Fruit fly (Drosophila melanogaster): ENCODE results near the gene Or10a.

Gene Or10a

DNA sequence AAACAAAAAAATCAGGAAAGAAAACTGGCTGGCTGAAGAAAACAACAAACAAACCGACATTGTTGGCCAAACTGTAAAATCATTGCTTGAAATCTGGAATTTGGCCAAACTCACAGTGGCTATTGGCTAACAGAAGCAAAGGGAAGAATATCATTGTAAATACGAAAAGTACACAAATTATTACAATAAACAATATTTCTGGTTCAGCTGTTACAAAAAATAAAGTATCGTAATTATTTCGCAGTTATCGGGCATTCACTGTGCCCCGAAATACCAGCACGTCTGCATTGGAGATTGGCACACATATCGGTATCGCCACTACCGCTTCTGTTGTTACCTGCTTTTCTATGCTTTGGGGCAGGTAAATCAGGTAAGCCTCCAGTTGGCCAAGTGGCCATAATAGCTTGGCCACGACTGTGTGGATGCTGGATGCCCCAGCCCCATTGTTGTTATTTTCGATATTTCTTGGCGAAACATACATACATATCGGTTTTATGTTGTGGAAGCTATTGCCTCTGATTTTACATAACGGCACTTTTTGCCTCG, 33.9 kb upstream of the Or10a start (continued):
- TF ChIP-seq CG18011 (GFP tag; optimal IDR thresholded peaks at IDR 0.05) (no peak), gsb-n (tag; optimal IDR thresholded peaks at IDR 0.05) (no peak), CkIIα-i1 (GFP tag; IDR thresholded peaks at IDR 0.05) (no peak), GATAe (GFP tag; conservative IDR thresholded peaks at IDR 0.05) (no peak), Ssrp (tag; optimal IDR thresholded peaks at IDR 0.05) (peak; percentile 5), dpn (GFP tag; optimal IDR thresholded peaks at IDR 0.05) (peak in 1 of 2 experiments; percentile 53), Neu2 (GFP tag; optimal IDR thresholded peaks at IDR 0.05; ENCODE audit: borderline replicate concordance) (no peak), HLHmδ (GFP tag; optimal IDR thresholded peaks at IDR 0.05) (no peak), NC2α (GFP tag; optimal IDR thresholded peaks at IDR 0.05) (no peak), ato (GFP tag; IDR thresholded peaks at IDR 0.05; ENCODE audit: partially characterized antibody) (no peak), CG8765 (GFP tag; IDR thresholded peaks at IDR 0.05) (peak; percentile 28; the same call in 1 of the 2 replicates), HLH3B (GFP tag; IDR thresholded peaks at IDR 0.05) (peak; percentile 43; the same call in 1 of the 2 replicates), zen2 (GFP tag; IDR thresholded peaks at IDR 0.05; ENCODE audit: partially characterized antibody) (no peak), dmrt11E (tag; optimal IDR thresholded peaks at IDR 0.05) (no peak), D19A (tag; optimal IDR thresholded peaks at IDR 0.05) (no peak), bigmax (GFP tag; optimal IDR thresholded peaks at IDR 0.05) (no peak), NC2β (GFP tag; optimal IDR thresholded peaks at IDR 0.05) (no peak), CG5180 (GFP tag; optimal IDR thresholded peaks at IDR 0.05) (peak; percentile 25), Fer3 (tag; optimal IDR thresholded peaks at IDR 0.05) (peak; percentile 36), CG17829 (tag; optimal IDR thresholded peaks at IDR 0.05) (peak; percentile 15), BtbVII (GFP tag; optimal IDR thresholded peaks at IDR 0.05) (peak; percentile 19), maf-S (GFP tag; optimal IDR thresholded peaks at IDR 0.05) (peak; percentile 38), ftz-f1 (GFP tag; optimal IDR thresholded peaks at IDR 0.05) (no peak), amos (GFP tag; IDR thresholded peaks at IDR 0.05; ENCODE audit: partially characterized antibody) (no peak), Six4 (GFP tag; optimal IDR thresholded peaks at IDR 0.05) (no peak), Dip2 (GFP tag; IDR thresholded peaks at IDR 0.05) (no peak), wek (GFP tag; optimal IDR thresholded peaks at IDR 0.05) (peak; percentile 2), chm (GFP tag; IDR thresholded peaks at IDR 0.05) (0 out of 2 replicates have a peak, but pooled peaks have one; percentile 31), CG16863 (GFP tag; optimal IDR thresholded peaks at IDR 0.05) (no peak), Vsx1 (GFP tag; optimal IDR thresholded peaks at IDR 0.05) (no peak), CG7987 (GFP tag; optimal IDR thresholded peaks at IDR 0.05) (no peak), sc (optimal IDR thresholded peaks at IDR 0.05) (no peak), sc (GFP tag; optimal IDR thresholded peaks at IDR 0.05) (no peak), CG42726 (GFP tag; IDR thresholded peaks at IDR 0.05; ENCODE audit: partially characterized antibody) (no peak), CG12219 (GFP tag; optimal IDR thresholded peaks at IDR 0.05) (peak; percentile 56), sug (tag; optimal IDR thresholded peaks at IDR 0.05) (peak; percentile 24), CG12391 (tag; optimal IDR thresholded peaks at IDR 0.05) (peak; percentile 6), vnd (GFP tag; IDR thresholded peaks at IDR 0.05; ENCODE audit: partially characterized antibody) (no peak), Poxn (GFP tag; IDR thresholded peaks at IDR 0.05) (no peak), HLH4C (GFP tag; IDR thresholded peaks at IDR 0.05; ENCODE audit: partially characterized antibody) (no peak), CG18764 (GFP tag; optimal IDR thresholded peaks at IDR 0.05) (no peak), NfI (GFP tag; optimal IDR thresholded peaks at IDR 0.05) (peak; percentile 56), CG6689 (GFP tag; IDR thresholded peaks at IDR 0.05) (peak; percentile 63), unpg (GFP tag; optimal IDR thresholded peaks at IDR 0.05) (peak; percentile 58), CG1024 (GFP tag; IDR thresholded peaks at IDR 0.05) (no peak), CG3163 (GFP tag; optimal IDR thresholded peaks at IDR 0.05) (peak; percentile 1), pzg (GFP tag; optimal IDR thresholded peaks at IDR 0.05) (no peak), CG8290 (GFP tag; optimal IDR thresholded peaks at IDR 0.05) (no peak), CG8290 (tag; optimal IDR thresholded peaks at IDR 0.05) (peak in 1 of 2 experiments; percentile 88), CG12744 (GFP tag; optimal IDR thresholded peaks at IDR 0.05) (no peak)
